Worm (Caenorhabditis elegans) whole organism, mixed stage, embryonic: Measurements from ENCODE around the gene ZK1320.7.
"Not testable (repeated sequence)": the region's sequence is repeated elsewhere in the genome, so short reads cannot be mapped to it uniquely, and the experiment has no call there.

Experiments used
- blmp-1 ChIP-seq: fragments of 150-350 bp; optimal IDR thresholded peaks from 2 replicates; lab custom pipeline; 2014; ENCODE audit warnings: missing biosample characterization, missing genetic modification characterization
- elt-1 ChIP-seq: sonication (generic microtip); optimal IDR thresholded peaks from 2 replicates; lab custom pipeline; 2017; ENCODE audit warnings: missing genetic modification characterization, mild to moderate bottlenecking, missing compliant biosample characterization, antibody characterized with exemption, moderate library complexity, borderline replicate concordance; ENCODE audit not compliant: insufficient read depth
- lin-13 ChIP-seq: fragments of 150-350 bp; optimal IDR thresholded peaks from 2 replicates; lab custom pipeline; 2014; ENCODE audit warnings: missing biosample characterization, missing genetic modification characterization
- pha-4 ChIP-seq: fragments of 150-350 bp; optimal IDR thresholded peaks from 2 replicates; lab custom pipeline; 2018; ENCODE audit warnings: missing biosample characterization, missing genetic modification reagents, missing genetic modification characterization
- unc-62 ChIP-seq: fragments of 150-350 bp; optimal IDR thresholded peaks from 2 replicates; lab custom pipeline; 2014; ENCODE audit warnings: missing biosample characterization, missing genetic modification reagents, missing genetic modification characterization
- ztf-11 ChIP-seq: fragments of 150-350 bp; optimal IDR thresholded peaks from 2 replicates; lab custom pipeline; 2014; ENCODE audit warnings: missing biosample characterization, missing genetic modification characterization

DNA sequence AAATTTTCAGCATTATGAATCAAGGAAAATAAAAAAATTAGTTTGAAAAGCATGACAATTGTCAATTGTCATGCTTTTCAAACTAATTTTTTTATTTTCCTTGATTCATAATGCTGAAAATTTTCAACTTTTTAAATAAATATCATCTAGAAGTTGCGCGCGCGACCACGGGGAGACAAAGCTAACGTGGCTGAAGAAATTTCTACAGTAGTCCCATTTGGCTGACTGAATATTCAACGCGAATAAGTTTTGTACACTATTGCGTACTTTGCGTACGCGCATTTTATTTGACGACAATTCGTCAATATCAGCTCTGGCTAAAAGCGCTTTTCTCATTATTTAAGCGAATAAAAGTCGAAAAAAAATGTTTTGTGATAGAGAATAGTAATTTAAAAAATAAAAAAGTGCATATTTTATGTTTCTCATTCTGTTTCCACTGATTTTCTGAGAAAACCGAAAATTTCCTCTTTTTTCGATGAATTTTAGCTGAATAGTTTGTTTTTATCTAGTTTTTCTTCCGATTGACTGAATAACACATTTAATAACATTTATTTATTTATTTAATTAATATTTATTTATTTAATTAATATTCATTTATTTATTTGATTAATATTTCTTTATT is 47.3 kb downstream of the ZK1320.7 start, which contains the start of gene Y53C12A.11:
- not testable (repeated sequence) for TF ChIP-seq elt-1 (tag; lab: Kevin White, UChicago); unc-62 (GFP tag; lab: Kevin White, UChicago); ztf-11 (tag; lab: Kevin White, UChicago); pha-4 (tag; lab: Kevin White, UChicago); lin-13 (tag; lab: Kevin White, UChicago); blmp-1 (tag; lab: Kevin White, UChicago)
